Worm (Caenorhabditis elegans) whole organism, early embryonic: ENCODE results near the gene F09E10.1.

Experiments used
- ama-1 ChIP-seq: fragments of 150-350 bp; optimal IDR thresholded peaks from 2 replicates; lab custom pipeline; 2014
- ets-7 ChIP-seq: sonication (generic microtip); optimal IDR thresholded peaks from 2 replicates; lab custom pipeline; 2016; ENCODE audit warnings: missing genotype, missing genetic modification characterization, missing compliant biosample characterization
- flt-1 ChIP-seq: fragments of 200-800 bp; sonication (Bioruptor generic); IDR thresholded peaks from 2 replicates; pipeline ENCODE4 v1.3.6; 2022; ENCODE audit warnings: missing genetic modification characterization, missing compliant biosample characterization
- tbx-37 ChIP-seq: fragments of 200-800 bp; sonication (Bioruptor generic); conservative IDR thresholded peaks from 2 replicates; pipeline ENCODE4 v1.3.6; 2022; ENCODE audit warnings: missing genetic modification reagents, missing genetic modification characterization, missing compliant biosample characterization

- TF ChIP-seq ets-7 (tag; lab: Kevin White, UChicago) (no peak), ama-1 (lab: Kevin White, UChicago) (no peak), tbx-37 (no peak), flt-1 (GFP tag; lab: Robert Waterston, UW) (no peak)
Observed at ce11 chrX:1517519-1517918, 14.9 kb downstream of the F09E10.1 start.
